Fruit fly (Drosophila melanogaster) whole organism, wandering third instar larva: ENCODE measurements around the gene CG15343.
A peak's percentile ranks its signal among the peaks of the same experiment; 100 is the strongest.

Experiments used
- Abd-B ChIP-seq: fragments of >200 bp; optimal IDR thresholded peaks from 2 replicates; lab custom pipeline; 2017; ENCODE audit warnings: missing biosample characterization, missing genetic modification characterization
- CG9705 ChIP-seq: fragments of 200-800 bp; sonication (Bioruptor generic); optimal IDR thresholded peaks from 2 replicates; lab custom pipeline; 2018; ENCODE audit warnings: missing biosample characterization, mild to moderate bottlenecking, missing genetic modification characterization
- CrebA ChIP-seq: fragments of 200-800 bp; sonication (Bioruptor generic); optimal IDR thresholded peaks from 2 replicates; lab custom pipeline; 2016; ENCODE audit warnings: missing biosample characterization, mild to moderate bottlenecking, missing genetic modification characterization, borderline replicate concordance
- Dfd ChIP-seq: fragments of >200 bp; optimal IDR thresholded peaks from 2 replicates; lab custom pipeline; 2017; ENCODE audit warnings: missing biosample characterization, missing genetic modification characterization
- Dif ChIP-seq: fragments of 200-275, 200-300 bp; sonication (Bioruptor generic); optimal IDR thresholded peaks from 2 replicates; lab custom pipeline; 2018; ENCODE audit warnings: missing biosample characterization, missing genetic modification characterization; ENCODE audit not compliant: partially characterized antibody
- GATAd ChIP-seq: sonication (Bioruptor generic); optimal IDR thresholded peaks from 2 replicates; lab custom pipeline; 2016; ENCODE audit warnings: missing biosample characterization, missing genetic modification characterization
- HLH106 ChIP-seq: fragments of 200-800 bp; optimal IDR thresholded peaks from 3 replicates; lab custom pipeline; 2019; ENCODE audit warnings: missing biosample characterization, mild to moderate bottlenecking, missing genetic modification characterization, moderate library complexity
- Hnf4 ChIP-seq: fragments of 200-800 bp; sonication (Bioruptor generic); optimal IDR thresholded peaks from 2 replicates; lab custom pipeline; 2016; ENCODE audit warnings: missing biosample characterization, mild to moderate bottlenecking, missing genetic modification characterization
- Hr78 ChIP-seq: fragments of >200 bp; optimal IDR thresholded peaks from 2 replicates; lab custom pipeline; 2017; ENCODE audit warnings: missing biosample characterization, missing genetic modification characterization
- Hr83 ChIP-seq: fragments of 200-300 bp; sonication (Bioruptor generic); optimal IDR thresholded peaks from 2 replicates; lab custom pipeline; 2016; ENCODE audit warnings: missing biosample characterization, mild to moderate bottlenecking, missing genetic modification characterization, moderate library complexity; ENCODE audit not compliant: poor library complexity, severe bottlenecking
- Jra ChIP-seq: sonication (Bioruptor generic); optimal IDR thresholded peaks from 2 replicates; lab custom pipeline; 2016; ENCODE audit warnings: missing biosample characterization, missing genetic modification characterization
- Mio ChIP-seq: sonication (Bioruptor generic); optimal IDR thresholded peaks from 2 replicates; lab custom pipeline; 2016; ENCODE audit warnings: missing biosample characterization, missing genetic modification characterization
- N ChIP-seq: fragments of >200 bp; optimal IDR thresholded peaks from 2 replicates; lab custom pipeline; 2018; ENCODE audit warnings: missing biosample characterization, missing external identifiers, missing genetic modification characterization
- OdsH ChIP-seq: fragments of 200-800 bp; sonication (Bioruptor generic); optimal IDR thresholded peaks from 2 replicates; lab custom pipeline; 2016; ENCODE audit warnings: missing biosample characterization, mild to moderate bottlenecking, missing genetic modification characterization
- Rel ChIP-seq, 2 experiments: fragments of 200-800 bp; sonication (Bioruptor generic) in 1 of 2; optimal IDR thresholded peaks; 2 replicates in 1 of 2; 3 replicates in 1 of 2; lab custom pipeline; 2016 to 2019; ENCODE audit warnings: mild to moderate bottlenecking in 2 of 2, missing biosample characterization in 2 of 2, missing genetic modification characterization in 2 of 2, moderate library complexity in 1 of 2
- Sp1 ChIP-seq: fragments of 200-800 bp; sonication (Bioruptor generic); optimal IDR thresholded peaks from 3 replicates; lab custom pipeline; 2019; ENCODE audit warnings: missing biosample characterization, mild to moderate bottlenecking, missing genetic modification characterization, moderate library complexity
- Vsx2 ChIP-seq: fragments of 200-300, 225-300 bp; sonication (Bioruptor generic); optimal IDR thresholded peaks from 2 replicates; lab custom pipeline; 2018; ENCODE audit warnings: missing biosample characterization, missing genetic modification characterization; ENCODE audit not compliant: partially characterized antibody
- br ChIP-seq: fragments of 200-800 bp; sonication (Bioruptor generic); optimal IDR thresholded peaks from 2 replicates; lab custom pipeline; 2016; ENCODE audit warnings: missing biosample characterization, missing genetic modification characterization
- dl ChIP-seq, 2 experiments: fragments of 175-275, 200-275 bp in 1 of 2; fragments of 200-275 bp in 1 of 2; sonication (Bioruptor generic); optimal IDR thresholded peaks; lab custom pipeline; 2018; ENCODE audit warnings: mild to moderate bottlenecking in 2 of 2, missing biosample characterization in 2 of 2, missing genetic modification characterization in 2 of 2, moderate library complexity in 2 of 2; ENCODE audit not compliant: partially characterized antibody in 2 of 2, insufficient read depth in 1 of 2
- dmrt93B ChIP-seq: fragments of 200-800 bp; sonication (Bioruptor generic); optimal IDR thresholded peaks from 2 replicates; lab custom pipeline; 2018; ENCODE audit warnings: missing biosample characterization, mild to moderate bottlenecking, missing genetic modification characterization
- dsf ChIP-seq: sonication (Bioruptor generic); optimal IDR thresholded peaks from 2 replicates; lab custom pipeline; 2016; ENCODE audit warnings: missing biosample characterization, missing genetic modification characterization, borderline replicate concordance
- ey ChIP-seq: fragments of 200-800 bp; sonication (Bioruptor generic); optimal IDR thresholded peaks from 2 replicates; lab custom pipeline; 2016; ENCODE audit warnings: missing biosample characterization, missing genetic modification characterization
- foxo ChIP-seq, 2 experiments: fragments of 200-800 bp; sonication (Bioruptor generic); optimal IDR thresholded peaks; 2 replicates in 1 of 2; 3 replicates in 1 of 2; lab custom pipeline; 2016 to 2017; ENCODE audit warnings: missing biosample characterization in 2 of 2, missing genetic modification characterization in 2 of 2
- fru ChIP-seq: fragments of 200-800 bp; sonication (Bioruptor generic); optimal IDR thresholded peaks from 3 replicates; lab custom pipeline; 2016; ENCODE audit warnings: missing biosample characterization, mild to moderate bottlenecking, missing genetic modification characterization
- h ChIP-seq: fragments of 200-800 bp; sonication (Bioruptor generic); optimal IDR thresholded peaks from 3 replicates; lab custom pipeline; 2016; ENCODE audit warnings: missing biosample characterization, mild to moderate bottlenecking, missing genetic modification characterization
- jim ChIP-seq: fragments of 175-275, 200-325 bp; sonication (Bioruptor generic); optimal IDR thresholded peaks from 2 replicates; lab custom pipeline; 2016; ENCODE audit warnings: missing biosample characterization, mild to moderate bottlenecking, missing genetic modification characterization
- psq ChIP-seq: fragments of 200-800 bp; sonication (Bioruptor generic); optimal IDR thresholded peaks from 3 replicates; lab custom pipeline; 2017; ENCODE audit warnings: missing biosample characterization, mild to moderate bottlenecking, missing genetic modification characterization, moderate library complexity
- rgr ChIP-seq: fragments of 200-800 bp; sonication (Bioruptor generic); optimal IDR thresholded peaks from 3 replicates; lab custom pipeline; 2016; ENCODE audit warnings: missing biosample characterization, mild to moderate bottlenecking, missing genetic modification characterization
- sage ChIP-seq: fragments of 200-800 bp; sonication (Bioruptor generic); optimal IDR thresholded peaks from 2 replicates; lab custom pipeline; 2016; ENCODE audit warnings: missing biosample characterization, mild to moderate bottlenecking, missing genetic modification characterization
- sv ChIP-seq: fragments of 200-800 bp; sonication (Bioruptor generic); optimal IDR thresholded peaks from 3 replicates; lab custom pipeline; 2016; ENCODE audit warnings: missing biosample characterization, missing genetic modification characterization
- tai ChIP-seq: sonication (Bioruptor generic); optimal IDR thresholded peaks from 2 replicates; lab custom pipeline; 2016; ENCODE audit warnings: missing biosample characterization, missing genetic modification characterization
- usp ChIP-seq: fragments of >200 bp; optimal IDR thresholded peaks from 2 replicates; lab custom pipeline; 2017; ENCODE audit warnings: missing biosample characterization, missing genetic modification characterization
- woc ChIP-seq: sonication (Bioruptor generic); optimal IDR thresholded peaks from 2 replicates; lab custom pipeline; 2016; ENCODE audit warnings: missing biosample characterization, mild to moderate bottlenecking, missing genetic modification characterization

The CG15343 gene

DNA sequence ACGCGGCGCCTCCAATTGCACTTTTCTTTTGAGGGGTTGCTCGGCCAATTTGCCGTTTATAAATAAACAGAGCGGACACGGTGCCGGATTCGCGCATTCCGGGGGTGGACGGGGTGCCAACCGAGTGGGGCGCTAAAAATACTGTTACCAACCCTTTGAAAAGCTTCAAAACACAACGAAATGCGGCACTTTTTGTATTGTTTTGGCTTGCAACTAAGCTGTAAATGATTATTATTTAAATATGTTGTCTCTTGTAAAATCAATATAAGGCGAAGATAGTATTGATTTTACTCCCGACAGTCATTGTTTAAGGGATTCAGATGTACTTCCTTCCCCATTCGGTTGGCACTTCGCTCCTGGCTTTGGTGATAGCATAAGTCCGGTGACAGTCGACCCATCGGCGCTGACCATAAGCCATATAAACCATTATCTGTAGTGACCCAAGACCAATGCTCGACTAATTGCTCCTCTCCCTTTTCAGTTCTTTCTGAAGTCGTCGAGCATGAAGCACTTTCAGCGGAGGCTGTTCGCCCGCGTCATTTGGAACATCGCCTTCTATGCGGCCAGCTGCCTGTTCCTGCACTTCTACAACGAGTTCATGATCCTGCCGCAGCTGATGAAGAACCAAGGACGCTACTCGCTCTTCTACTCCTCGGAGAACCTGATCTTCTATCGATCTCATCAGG lies at the start of gene CG15343:
Gene CG15343, minus strand, starts transcription at position 8 of the 686 bp plus-strand sequence.
- TF ChIP-seq Abd-B (GFP tag; lab: Kevin White, UChicago), result no peak
- peak; percentile 60 for TF ChIP-seq ey (GFP tag; lab: Kevin White, UChicago)
- TF ChIP-seq Mio (GFP tag; lab: Kevin White, UChicago), result no peak
- TF ChIP-seq Sp1 (GFP tag; lab: Kevin White, UChicago), result peak; percentile 17
- TF ChIP-seq sage (GFP tag; lab: Kevin White, UChicago), result no peak
- peak in 1 of 2 experiments; percentile 57 for TF ChIP-seq foxo (GFP tag; optimal IDR thresholded peaks at IDR 0.05; lab: Kevin White, UChicago)
- TF ChIP-seq usp, result no peak
- no peak for TF ChIP-seq sv (GFP tag; lab: Kevin White, UChicago)
- no peak for TF ChIP-seq N (GFP tag; lab: Kevin White, UChicago)
- TF ChIP-seq psq (GFP tag; lab: Kevin White, UChicago), result peak; percentile 41
- TF ChIP-seq Hr83, result no peak
- TF ChIP-seq woc (GFP tag; lab: Kevin White, UChicago), result no peak
- TF ChIP-seq dl (GFP tag; optimal IDR thresholded peaks at IDR 0.05; lab: Kevin White, UChicago; ENCODE audit: insufficient read depth in 1 of 2, partially characterized antibody in 2 of 2), result no peak
- peak; percentile 13 for TF ChIP-seq CG9705
- peak; percentile 61 for TF ChIP-seq HLH106 (tag; lab: Kevin White, UChicago)
- peak; percentile 44 for TF ChIP-seq rgr
- TF ChIP-seq Dif (GFP tag; lab: Kevin White, UChicago), result no peak
- no peak for TF ChIP-seq Hr78 (GFP tag; lab: Kevin White, UChicago)
- no peak for TF ChIP-seq OdsH (GFP tag; lab: Kevin White, UChicago)
- no peak for TF ChIP-seq Jra (GFP tag; lab: Kevin White, UChicago)
- peak; percentile 46 for TF ChIP-seq dmrt93B (GFP tag; lab: Kevin White, UChicago)
- peak; percentile 62 for TF ChIP-seq fru (GFP tag; lab: Kevin White, UChicago)
- TF ChIP-seq CrebA (GFP tag; lab: Kevin White, UChicago), result no peak
- TF ChIP-seq tai (GFP tag; lab: Kevin White, UChicago), result no peak
- peak; percentile 57 for TF ChIP-seq h
- peak; percentile 45 for TF ChIP-seq br (GFP tag; lab: Kevin White, UChicago)

DNA sequence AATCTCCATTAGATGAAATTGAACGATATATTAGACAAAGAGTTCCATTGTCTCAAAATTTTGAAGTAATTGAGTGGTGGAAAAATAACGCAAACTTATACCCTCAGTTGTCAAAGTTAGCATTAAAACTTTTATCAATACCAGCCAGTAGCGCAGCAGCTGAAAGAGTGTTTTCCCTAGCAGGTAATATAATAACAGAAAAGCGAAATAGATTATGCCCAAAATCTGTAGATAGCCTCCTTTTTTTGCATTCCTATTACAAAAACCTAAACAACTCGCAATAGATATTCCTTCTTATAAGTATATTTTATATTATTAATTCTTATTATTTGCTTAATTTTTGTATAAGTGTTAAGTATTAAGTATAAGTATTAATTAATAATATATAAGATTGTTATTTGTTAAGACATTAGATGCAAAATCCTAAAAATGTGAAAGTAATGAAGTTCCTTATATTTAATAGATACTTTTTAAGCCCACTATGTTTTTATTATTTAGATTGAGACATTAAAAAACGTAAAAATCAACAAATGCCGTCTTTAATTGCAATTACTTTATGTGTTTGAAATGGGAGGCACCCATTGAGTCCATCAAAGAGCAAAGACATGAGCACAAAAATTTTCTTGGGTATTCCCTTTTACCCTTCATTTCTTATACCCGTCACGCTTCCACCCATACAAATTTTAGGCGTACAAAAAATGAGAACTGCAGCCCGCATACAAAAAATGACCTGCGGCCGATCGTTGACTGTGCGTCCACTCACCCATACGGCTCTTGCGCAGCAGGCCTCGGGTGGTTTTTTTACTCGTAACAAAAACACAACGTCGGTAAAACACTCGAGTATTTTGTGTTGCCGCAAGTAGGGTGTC lies 22.0 kb upstream of the CG15343 start:
- TF ChIP-seq sage (GFP tag; lab: Kevin White, UChicago) (peak; percentile 56), jim (peak; percentile 17), Dif (GFP tag; lab: Kevin White, UChicago) (peak; percentile 38), usp (peak; percentile 9), GATAd (GFP tag; lab: Kevin White, UChicago) (peak; percentile 13), psq (GFP tag; lab: Kevin White, UChicago) (peak; percentile 14)

DNA sequence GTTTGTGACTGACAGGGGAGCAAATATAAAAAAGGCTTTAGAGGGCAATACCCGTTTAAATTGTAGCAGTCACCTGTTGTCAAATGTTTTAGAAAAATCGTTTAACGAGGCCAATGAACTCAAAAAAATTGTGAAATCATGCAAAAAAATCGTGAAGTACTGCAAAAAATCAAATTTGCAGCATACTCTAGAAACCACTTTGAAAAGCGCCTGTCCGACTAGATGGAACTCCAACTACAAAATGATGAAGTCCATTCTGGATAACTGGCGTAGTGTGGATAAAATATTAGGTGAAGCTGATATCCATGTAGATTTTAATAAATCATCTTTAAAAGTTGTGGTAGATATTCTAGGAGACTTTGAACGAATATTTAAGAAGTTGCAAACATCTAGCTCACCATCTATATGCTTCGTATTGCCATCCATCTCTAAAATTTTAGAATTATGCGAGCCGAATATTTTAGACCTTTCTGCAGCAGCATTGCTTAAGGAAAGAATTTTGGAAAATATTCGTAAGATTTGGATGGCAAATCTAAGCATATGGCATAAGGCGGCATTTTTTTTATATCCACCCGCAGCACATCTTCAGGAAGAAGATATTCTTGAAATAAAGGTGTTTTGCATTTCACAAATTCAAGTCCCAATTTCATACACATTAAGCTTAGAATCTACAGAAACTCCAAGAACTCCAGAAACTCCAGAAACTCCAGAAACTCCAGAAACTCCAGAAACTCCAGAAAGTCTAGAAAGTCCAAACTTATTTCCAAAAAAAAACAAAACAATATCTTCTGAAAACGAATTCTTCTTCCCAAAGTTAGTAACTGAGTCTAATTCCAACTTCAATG lies 21.1 kb upstream of the CG15343 start:
- TF ChIP-seq Hr78 (GFP tag; lab: Kevin White, UChicago) (no peak), fru (GFP tag; lab: Kevin White, UChicago) (no peak), Dfd (peak; percentile 99), Vsx2 (peak; percentile 25), CrebA (GFP tag; lab: Kevin White, UChicago) (peak; percentile 24), Dif (GFP tag; lab: Kevin White, UChicago) (no peak), rgr (no peak), Hnf4 (GFP tag; lab: Kevin White, UChicago) (no peak), Sp1 (GFP tag; lab: Kevin White, UChicago) (no peak), dl (GFP tag; optimal IDR thresholded peaks at IDR 0.05; lab: Kevin White, UChicago; ENCODE audit: insufficient read depth in 1 of 2, partially characterized antibody in 2 of 2) (no peak), usp (no peak), dsf (GFP tag; lab: Kevin White, UChicago) (no peak), dmrt93B (GFP tag; lab: Kevin White, UChicago) (no peak), tai (GFP tag; lab: Kevin White, UChicago) (peak; percentile 78), Rel (GFP tag; optimal IDR thresholded peaks at IDR 0.05; lab: Kevin White, UChicago) (no peak), Rel (tag; optimal IDR thresholded peaks at IDR 0.05; lab: Kevin White, UChicago) (no peak), Jra (GFP tag; lab: Kevin White, UChicago) (no peak)
